Worm (Caenorhabditis elegans): ENCODE data around the gene srh-215.

Gene srh-215

DNA sequence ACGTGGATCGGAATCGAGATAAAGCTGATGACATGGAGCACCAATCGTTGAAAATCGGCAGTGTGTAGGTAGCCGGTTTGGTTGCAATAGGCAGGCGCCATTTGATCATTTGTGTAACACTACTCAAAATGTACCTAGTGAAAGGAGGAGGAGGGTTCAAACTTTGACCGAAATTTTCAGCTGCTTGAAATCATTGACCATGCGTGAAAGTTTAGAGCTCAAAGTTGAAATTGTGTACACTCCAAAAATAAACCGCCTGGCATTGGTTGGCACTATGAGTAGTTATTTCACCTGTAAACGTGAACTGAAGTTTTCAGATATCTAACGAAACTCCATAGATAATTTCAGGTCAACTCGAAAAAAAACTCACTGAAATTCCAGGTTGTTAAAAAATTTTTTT, at the start of gene srh-215:
srh-215 (minus strand) TSS at position 101 of the 400 bp plus-strand sequence.
- no peak for TF ChIP-seq unc-62 (GFP tag; optimal IDR thresholded peaks at IDR 0.05)

DNA sequence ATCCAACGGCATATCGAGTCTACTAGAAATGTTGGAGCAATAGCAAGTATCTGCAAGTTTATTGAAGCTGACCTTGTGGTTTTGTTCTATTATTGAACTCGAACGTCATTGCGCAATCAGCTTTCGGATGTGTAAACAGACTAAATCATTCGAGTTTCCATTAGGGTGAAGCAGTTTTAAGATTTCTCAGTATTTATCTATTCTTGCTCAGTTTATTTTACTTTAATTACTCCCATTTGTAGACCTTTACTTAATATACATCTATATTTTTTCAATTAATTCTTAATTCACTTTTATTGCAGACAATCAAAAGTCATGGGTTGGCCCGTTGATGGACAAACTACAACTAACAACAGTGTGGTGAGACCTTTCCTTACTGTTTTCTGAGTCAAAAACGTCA, 48.9 kb upstream of the srh-215 start, which contains the start of gene F09C6.14:
F09C6.14 (plus strand) TSS at position 301 of the 400 bp plus-strand sequence.
- TF ChIP-seq unc-62 (GFP tag; optimal IDR thresholded peaks at IDR 0.05), result no peak

DNA sequence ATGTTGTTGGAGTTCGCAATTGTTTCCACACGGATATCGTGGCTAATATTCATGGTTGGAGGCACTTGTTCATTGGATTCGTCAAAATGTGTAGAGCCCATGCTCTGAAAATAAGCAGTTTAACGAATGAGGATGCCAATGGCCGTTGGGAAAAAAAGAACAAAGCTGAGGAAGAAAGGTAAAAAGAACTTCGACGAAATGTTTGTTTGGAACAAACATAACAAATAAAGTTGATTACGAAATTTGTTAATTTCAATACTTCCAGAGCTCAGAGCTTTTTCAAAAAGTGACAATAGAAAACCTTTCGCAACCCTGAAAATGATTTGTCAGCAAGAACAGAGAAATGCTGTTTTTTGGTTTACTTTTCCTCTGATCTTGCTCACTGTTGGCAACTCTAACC, 48.2 kb upstream of the srh-215 start, which contains the start of gene F09C6.3:
F09C6.3 (minus strand) TSS at position 101 of the 400 bp plus-strand sequence.
- no peak for TF ChIP-seq unc-62 (GFP tag; optimal IDR thresholded peaks at IDR 0.05)

DNA sequence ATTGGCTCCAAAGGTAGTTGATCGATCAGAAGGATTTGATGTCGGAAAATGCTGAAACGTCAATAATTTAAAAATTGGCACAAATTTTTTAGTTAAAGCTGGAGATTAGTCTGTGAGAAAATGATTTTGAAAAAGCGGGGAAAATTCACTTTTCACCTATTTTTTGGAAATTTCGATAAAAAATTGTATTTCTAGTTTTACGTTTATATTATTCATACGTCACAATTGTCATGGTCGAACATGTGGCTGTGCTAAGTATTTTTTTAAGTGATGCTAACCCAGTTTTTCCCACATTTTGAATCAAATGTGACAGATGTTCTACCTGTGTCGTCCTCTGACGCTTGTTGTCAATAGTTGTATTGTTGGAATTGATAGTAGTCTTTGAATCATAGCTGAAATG, 47.7 kb upstream of the srh-215 start:
- no peak for TF ChIP-seq unc-62 (GFP tag; optimal IDR thresholded peaks at IDR 0.05)

DNA sequence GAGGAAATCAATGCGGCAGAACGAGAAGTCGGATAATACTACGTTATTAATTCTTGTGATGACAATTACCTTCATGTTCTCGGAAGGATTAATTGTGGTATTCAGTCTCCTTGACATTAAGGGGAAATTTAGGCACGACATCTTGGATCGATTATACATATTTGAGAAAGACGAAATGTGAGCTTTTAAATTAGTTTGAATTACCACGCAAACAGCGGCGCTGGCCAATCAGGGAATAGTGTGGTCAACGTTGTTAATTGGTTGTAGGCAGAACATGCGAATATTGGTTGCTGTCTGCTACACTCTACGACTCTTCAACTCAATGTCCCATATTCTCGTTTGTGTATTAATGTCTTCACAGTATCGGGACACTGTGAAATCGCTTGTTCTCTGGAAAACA, 43.1 kb upstream of the srh-215 start, which contains the start of gene F49A5.10:
F49A5.10 (plus strand) TSS at position 301 of the 400 bp plus-strand sequence.
- TF ChIP-seq unc-62 (GFP tag; optimal IDR thresholded peaks at IDR 0.05), result no peak

DNA sequence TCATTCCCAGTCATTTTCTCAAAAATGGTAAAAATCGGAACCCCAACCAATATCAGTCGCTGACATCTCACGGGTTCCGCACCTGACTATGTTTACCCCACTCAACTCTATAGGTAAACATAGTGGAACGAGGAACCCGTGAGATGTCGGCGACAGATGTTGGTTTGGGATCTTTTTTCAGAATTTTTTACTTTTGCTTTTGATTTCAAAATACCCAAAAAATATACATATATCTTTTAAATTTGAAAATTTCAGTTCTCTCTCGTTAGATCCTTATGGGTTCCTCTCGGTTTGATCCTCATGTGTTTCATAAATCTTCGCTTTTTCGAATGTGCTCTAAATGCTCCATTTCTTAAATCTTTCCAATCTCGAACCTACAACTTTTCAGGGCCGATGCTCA, 41.8 kb upstream of the srh-215 start, which contains the start of gene srw-23:
srw-23 (plus strand) TSS at position 301 of the 400 bp plus-strand sequence.
- no peak for TF ChIP-seq unc-62 (GFP tag; optimal IDR thresholded peaks at IDR 0.05)

DNA sequence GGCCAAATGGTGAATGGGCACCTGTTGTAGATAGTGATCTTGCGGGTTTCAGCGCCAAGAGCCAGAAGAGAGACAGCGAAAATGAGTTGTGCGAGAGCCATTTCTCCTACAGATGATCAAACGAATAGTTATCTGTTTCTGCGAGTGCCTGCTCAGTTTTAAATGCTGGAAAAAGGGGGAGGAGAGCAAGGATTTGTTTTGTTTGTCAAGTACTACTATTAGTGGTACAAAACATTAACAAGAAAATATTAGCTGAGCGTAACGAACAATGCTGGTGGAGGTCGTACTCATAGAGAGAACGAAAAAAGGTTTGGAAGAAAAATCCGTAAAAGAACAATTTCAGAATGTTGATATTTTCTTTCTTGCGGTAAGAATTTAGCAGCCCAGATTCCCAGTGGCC, 39.6 kb upstream of the srh-215 start, which contains the start of gene thn-4:
thn-4 (minus strand) TSS at position 101 of the 400 bp plus-strand sequence.
- TF ChIP-seq unc-62 (GFP tag; optimal IDR thresholded peaks at IDR 0.05), result no peak

DNA sequence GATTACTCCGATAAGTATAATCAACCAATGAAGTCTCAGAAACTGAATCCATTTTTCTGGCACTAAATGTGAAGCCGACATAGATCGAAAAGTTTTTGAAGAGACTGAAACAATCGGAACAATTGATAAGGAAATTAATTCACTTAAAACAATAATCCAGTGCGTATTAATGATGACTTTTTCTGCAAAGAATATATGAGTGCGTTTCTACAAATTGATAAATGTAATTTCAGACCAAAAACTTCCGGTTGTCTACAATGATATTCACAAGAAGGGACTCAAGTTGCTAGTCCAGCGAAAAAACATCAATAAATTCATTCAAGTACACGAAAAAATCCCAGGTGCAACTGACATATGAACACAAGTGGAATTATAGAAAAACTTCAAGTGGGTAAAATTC, 37.9 kb upstream of the srh-215 start, which contains the start of gene clec-33:
clec-33 (minus strand) TSS at position 101 of the 400 bp plus-strand sequence.
- no peak for TF ChIP-seq unc-62 (GFP tag; optimal IDR thresholded peaks at IDR 0.05)

DNA sequence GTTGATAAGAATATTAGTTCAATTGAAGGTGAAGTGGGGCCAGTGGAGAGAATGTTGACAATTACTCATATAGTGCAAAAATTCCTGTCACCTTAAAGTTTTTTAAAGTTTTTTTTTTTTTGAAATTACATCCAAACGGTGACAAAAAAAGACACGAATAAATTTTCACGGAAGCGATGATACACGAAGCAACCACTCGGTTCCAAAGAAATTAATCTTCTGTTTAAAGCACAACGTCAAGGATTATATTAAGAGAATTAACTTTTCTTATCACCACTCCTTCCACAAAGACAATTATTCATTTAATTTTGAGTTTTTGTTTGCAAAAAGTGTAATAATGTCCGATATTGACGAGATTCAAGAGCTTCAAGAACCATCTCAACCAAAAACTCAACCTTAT, 33.6 kb upstream of the srh-215 start, which contains the start of gene clec-28:
clec-28 (plus strand) TSS at position 301 of the 400 bp plus-strand sequence.
- no peak for TF ChIP-seq unc-62 (GFP tag; optimal IDR thresholded peaks at IDR 0.05)

DNA sequence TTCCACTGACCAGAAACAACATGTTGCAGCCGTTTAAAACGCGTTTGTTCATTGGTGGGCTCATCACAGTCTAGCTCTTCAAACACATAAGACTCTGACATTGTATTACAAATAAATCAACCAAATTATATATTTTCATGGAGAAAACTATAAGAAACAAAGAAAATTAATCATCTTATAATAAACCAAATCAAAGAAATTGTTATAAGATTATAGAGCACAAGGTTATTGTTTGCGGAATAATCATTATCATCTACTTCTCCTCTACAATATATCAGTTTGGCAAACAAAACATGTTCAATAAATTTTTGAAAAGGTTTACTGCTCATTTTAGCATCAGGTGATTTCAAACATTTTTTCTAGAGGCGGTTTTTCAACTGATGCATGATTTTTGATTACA, 29.9 kb upstream of the srh-215 start, which contains the start of the genes clec-32 and clec-24:
clec-32 (minus strand) TSS at position 101 of the 400 bp plus-strand sequence.
clec-24 (plus strand) TSS at position 294 of the 400 bp plus-strand sequence.
- TF ChIP-seq unc-62 (GFP tag; optimal IDR thresholded peaks at IDR 0.05), result no peak

DNA sequence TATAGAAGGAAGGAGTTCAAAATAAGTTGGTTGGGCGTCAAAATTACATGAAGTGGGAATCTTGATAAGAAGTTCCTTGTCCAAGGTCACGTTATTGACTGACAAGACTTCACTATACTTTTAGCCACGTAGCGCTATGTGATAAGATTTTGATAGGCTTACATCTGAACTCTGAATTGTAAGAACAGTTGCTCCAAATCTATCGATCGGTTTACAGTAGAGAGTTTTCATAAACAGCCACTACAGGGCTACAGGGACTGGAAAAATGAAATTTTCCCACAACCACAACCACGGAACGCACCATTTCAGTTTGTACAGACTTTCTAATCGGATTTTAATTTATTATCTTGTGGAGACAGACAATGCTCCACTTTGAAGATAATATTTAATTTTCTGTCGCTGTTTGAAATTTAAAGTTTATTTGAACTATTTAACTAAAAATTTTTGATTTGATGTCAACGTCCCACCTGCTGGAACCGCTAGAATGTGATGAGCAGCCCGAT, 26.2 kb upstream of the srh-215 start, which contains the start of the genes clec-31 and clec-22:
clec-31 (minus strand) TSS at position 101 of the 503 bp plus-strand sequence.
clec-22 (plus strand) TSS at position 453 of the 503 bp plus-strand sequence.
- TF ChIP-seq unc-62 (GFP tag; optimal IDR thresholded peaks at IDR 0.05), result no peak

DNA sequence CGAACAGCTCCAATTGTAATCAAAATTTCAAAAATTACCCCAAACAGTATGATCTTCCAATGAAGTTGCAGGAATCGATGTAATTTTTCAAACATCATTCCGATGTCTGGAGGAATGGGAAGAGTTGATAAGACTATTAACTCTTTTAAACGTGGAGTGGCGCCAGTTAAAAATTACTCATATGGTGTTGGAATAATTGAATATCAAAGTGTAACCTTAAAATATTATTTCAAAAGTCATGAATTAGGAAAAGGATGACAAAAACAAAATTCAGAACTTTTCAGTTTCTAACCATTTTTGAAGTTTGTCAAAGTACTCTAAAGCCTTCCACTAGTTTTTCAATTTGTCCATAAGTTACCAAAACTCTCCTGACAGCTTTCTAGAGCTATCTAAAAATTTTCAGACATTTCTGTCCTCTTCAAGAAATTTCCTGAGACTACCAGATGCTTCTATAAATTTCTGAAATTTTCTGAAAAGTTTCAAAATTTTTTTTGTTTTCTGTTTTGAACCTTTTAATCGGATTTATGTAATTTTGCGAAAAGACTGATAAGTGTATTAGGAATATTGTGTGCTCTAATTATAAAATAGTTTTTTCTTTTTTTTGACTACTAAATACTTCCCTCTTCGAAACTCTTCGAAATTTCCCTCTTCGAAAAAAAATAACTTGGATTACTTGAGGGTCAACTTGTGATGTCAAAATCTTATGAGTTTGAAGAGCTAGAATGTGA, 22.3 kb upstream of the srh-215 start, which contains the start of the genes clec-35 and clec-27:
clec-35 (minus strand) TSS at position 101 of the 728 bp plus-strand sequence.
clec-27 (plus strand) TSS at position 678 of the 728 bp plus-strand sequence.
- no peak for TF ChIP-seq unc-62 (GFP tag; optimal IDR thresholded peaks at IDR 0.05)

DNA sequence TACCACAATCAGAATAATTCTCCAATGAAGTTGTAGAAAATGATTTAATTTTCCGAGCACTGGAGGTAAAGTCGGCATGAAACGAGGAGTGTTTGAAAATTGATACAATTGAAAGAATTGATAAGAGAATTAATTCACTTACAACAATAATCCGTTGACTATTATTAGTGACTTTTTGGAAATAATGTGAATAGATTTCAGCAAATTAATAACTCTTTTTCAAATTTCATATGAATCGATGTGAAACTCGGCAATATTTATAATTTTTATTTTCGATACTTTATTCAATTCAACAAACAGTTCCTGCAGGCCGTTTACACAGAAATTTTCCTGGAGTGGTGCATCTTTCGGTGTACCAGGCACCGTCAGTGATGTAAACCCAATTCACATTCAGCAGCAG, 20.2 kb upstream of the srh-215 start, which contains the start of gene clec-37:
clec-37 (minus strand) TSS at position 101 of the 400 bp plus-strand sequence.
- no peak for TF ChIP-seq unc-62 (GFP tag; optimal IDR thresholded peaks at IDR 0.05)

DNA sequence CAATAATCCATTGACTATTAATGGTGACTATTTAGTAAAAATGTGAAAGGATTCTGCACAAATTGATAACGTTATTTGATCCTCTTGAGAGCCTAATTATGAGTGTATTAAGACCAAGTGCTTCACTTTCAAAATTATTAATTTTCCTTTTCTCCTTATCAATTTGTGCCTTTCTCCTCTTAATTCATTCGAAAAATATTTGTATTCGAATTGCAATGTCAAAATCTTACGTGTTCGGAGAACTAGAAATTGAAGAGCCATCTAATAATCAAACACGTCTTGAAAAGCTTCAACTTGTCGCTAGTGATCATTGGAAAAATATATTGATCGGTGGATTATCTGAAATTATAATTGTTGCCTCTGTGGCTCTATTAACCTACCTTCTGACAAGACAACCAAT, 16.7 kb upstream of the srh-215 start, which contains the start of the genes clec-36 and clec-26:
clec-36 (minus strand) TSS at position 101 of the 400 bp plus-strand sequence.
clec-26 (plus strand) TSS at position 114 of the 400 bp plus-strand sequence.
- TF ChIP-seq unc-62 (GFP tag; optimal IDR thresholded peaks at IDR 0.05), result no peak

DNA sequence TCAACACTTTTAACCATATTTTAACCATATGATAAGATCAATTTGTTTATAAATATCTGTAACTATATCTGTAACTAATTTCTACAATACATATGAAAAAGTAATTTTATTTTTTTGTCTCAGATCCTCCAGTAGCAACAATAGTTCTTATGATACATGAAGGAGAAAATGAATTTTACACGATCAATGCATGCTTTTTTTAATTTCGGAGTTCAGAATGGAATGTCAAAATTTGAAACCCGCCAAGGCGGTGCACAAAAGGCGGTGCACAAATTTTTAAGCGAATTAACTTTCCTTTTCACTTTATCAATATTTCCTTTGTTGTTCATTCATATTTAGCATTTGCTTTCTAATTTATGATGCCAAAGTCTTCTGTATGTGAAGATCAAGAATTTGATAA, 11.1 kb upstream of the srh-215 start, which contains the start of gene clec-25:
clec-25 (plus strand) TSS at position 301 of the 400 bp plus-strand sequence.
- TF ChIP-seq unc-62 (GFP tag; optimal IDR thresholded peaks at IDR 0.05), result no peak

DNA sequence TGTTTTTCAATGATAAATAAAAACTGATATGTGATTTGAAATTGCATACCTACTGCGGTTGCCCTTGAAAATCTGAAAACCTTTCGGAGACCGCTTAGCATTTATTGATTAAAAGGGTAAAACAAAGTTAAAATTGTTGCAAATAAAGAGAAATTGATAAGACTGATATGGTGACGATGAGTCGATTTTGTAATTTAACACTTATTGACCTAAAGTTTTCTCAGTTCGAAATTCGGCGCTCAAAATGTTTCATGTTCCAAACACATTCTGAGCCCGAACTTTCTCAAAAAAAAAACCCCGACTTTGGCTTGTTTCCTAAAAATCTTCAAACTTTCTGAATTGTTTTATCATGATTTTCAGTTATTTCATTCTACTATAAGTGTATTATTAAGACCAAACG, 9.1 kb upstream of the srh-215 start, which contains the start of gene clec-40:
clec-40 (minus strand) TSS at position 101 of the 400 bp plus-strand sequence.
- TF ChIP-seq unc-62 (GFP tag; optimal IDR thresholded peaks at IDR 0.05), result no peak
